Worm (Caenorhabditis elegans): ENCODE results near the gene fbxb-30.

- TF ChIP-seq pag-3 (tag; optimal IDR thresholded peaks at IDR 0.05; ENCODE audit: borderline replicate concordance) (no peak), nfya-1 (tag; optimal IDR thresholded peaks at IDR 0.05) (no peak), elt-2 (tag; optimal IDR thresholded peaks at IDR 0.05) (no peak), eyg-1 (tag; optimal IDR thresholded peaks at IDR 0.05) (no peak), ceh-14 (tag; optimal IDR thresholded peaks at IDR 0.05) (no peak), nhr-11 (tag; optimal IDR thresholded peaks at IDR 0.05) (no peak), syd-9 (tag; optimal IDR thresholded peaks at IDR 0.05) (no peak), pha-4 (tag; optimal IDR thresholded peaks at IDR 0.05) (no peak), elt-4 (tag; optimal IDR thresholded peaks at IDR 0.05) (no peak), unc-55 (GFP tag; optimal IDR thresholded peaks at IDR 0.05) (no peak)
Measured at ce11 chrII:960218-960617, 41.0 kb downstream of the fbxb-30 start, which contains the start of the genes C32B5.18 and C32B5.7.
